Worm (Caenorhabditis elegans): ENCODE measurements around the gene lev-8.
A peak's percentile ranks its signal among the peaks of the same experiment; 100 is the strongest.

lev-8 gene

DNA sequence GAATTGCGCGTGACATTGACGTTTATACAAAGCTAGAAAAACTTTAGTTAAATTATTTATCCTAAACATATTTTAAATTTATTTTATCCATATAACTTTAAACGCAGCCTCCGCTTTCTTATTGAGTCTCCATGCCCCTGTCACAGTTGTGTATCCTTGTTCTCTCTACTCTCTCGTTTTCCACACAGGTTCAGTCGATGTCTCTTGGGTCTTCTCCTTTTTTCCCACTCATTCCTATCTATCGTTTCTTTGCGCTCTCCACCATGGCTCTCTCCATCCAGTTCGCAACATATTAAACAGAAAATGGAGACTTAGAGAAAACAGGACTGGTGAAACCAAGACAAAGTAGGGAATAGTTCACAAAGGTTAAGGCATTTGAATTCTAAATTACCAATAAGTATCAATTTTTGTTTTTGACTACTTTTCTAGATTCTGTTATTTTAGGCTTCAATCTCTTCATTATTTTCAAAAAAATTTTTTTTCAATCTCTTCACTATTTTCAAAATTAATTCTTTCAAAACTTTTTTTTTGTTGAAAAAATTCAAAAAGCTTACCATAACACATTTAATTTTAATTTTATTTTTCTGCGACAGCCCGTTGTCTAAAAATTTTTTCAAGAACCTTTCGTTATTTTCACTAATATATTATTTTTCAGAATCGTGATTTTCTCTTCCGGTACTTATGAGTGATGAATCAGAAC lies 38.5 kb upstream of the lev-8 start, which contains the start of gene sdc-2:
Gene sdc-2 (plus strand): TSS at position 650 of the 700 bp plus-strand sequence.
- peak; percentile 81 for TF ChIP-seq nhr-71 (tag; optimal IDR thresholded peaks at IDR 0.05)
- peak; percentile 66 for TF ChIP-seq blmp-1 (tag; optimal IDR thresholded peaks at IDR 0.05)
- TF ChIP-seq fkh-8 (tag; optimal IDR thresholded peaks at IDR 0.05): peak; percentile 63
- TF ChIP-seq aly-2 (tag; optimal IDR thresholded peaks at IDR 0.05): peak; percentile 29
- TF ChIP-seq hlh-4 (tag; optimal IDR thresholded peaks at IDR 0.05): no peak
- no peak for TF ChIP-seq lsy-2 (tag; optimal IDR thresholded peaks at IDR 0.05)
- TF ChIP-seq ama-1 (optimal IDR thresholded peaks at IDR 0.05): no peak
- no peak for TF ChIP-seq grh-1 (GFP tag; IDR thresholded peaks at IDR 0.05)
- TF ChIP-seq swsn-7 (tag; optimal IDR thresholded peaks at IDR 0.05): peak; percentile 68
- TF ChIP-seq fkh-4 (tag; optimal IDR thresholded peaks at IDR 0.05; ENCODE audit: borderline replicate concordance): no peak
- no peak for TF ChIP-seq nhr-84 (tag; optimal IDR thresholded peaks at IDR 0.05)
- TF ChIP-seq tbx-2 (tag; optimal IDR thresholded peaks at IDR 0.05): no peak
- TF ChIP-seq fkh-10 (GFP tag; optimal IDR thresholded peaks at IDR 0.05): peak; percentile 37
- no peak for TF ChIP-seq C34B4.2 (tag; optimal IDR thresholded peaks at IDR 0.05)
- TF ChIP-seq unc-62 (GFP tag; optimal IDR thresholded peaks at IDR 0.05): no peak
- no peak for TF ChIP-seq sup-37 (GFP tag; optimal IDR thresholded peaks at IDR 0.05)
- no peak for TF ChIP-seq ets-5 (GFP tag; IDR thresholded peaks at IDR 0.05)
- TF ChIP-seq Y116A8C.19 (tag; optimal IDR thresholded peaks at IDR 0.05; ENCODE audit: borderline replicate concordance): no peak
- peak in 1 of 2 experiments; percentile 68 for TF ChIP-seq mdl-1 (tag; optimal IDR thresholded peaks at IDR 0.05)
- TF ChIP-seq nhr-20 (tag; optimal IDR thresholded peaks at IDR 0.05): peak; percentile 78
- no peak for TF ChIP-seq pag-3 (tag; optimal IDR thresholded peaks at IDR 0.05; ENCODE audit: borderline replicate concordance, insufficient read depth)
- peak; percentile 75 for TF ChIP-seq dsc-1 (tag; optimal IDR thresholded peaks at IDR 0.05)
- TF ChIP-seq pax-3 (tag; optimal IDR thresholded peaks at IDR 0.05): no peak
- peak; percentile 82 for TF ChIP-seq nhr-47 (tag; optimal IDR thresholded peaks at IDR 0.05)
- peak; percentile 82 for TF ChIP-seq nhr-90 (tag; optimal IDR thresholded peaks at IDR 0.05; ENCODE audit: poor library complexity)
- peak; percentile 85 for TF ChIP-seq nhr-77 (tag; optimal IDR thresholded peaks at IDR 0.05)
- peak; percentile 87 for TF ChIP-seq snu-23 (GFP tag; optimal IDR thresholded peaks at IDR 0.05)
- peak; percentile 70 for TF ChIP-seq rnt-1 (tag; optimal IDR thresholded peaks at IDR 0.05)
- no peak for TF ChIP-seq lin-39 (tag; optimal IDR thresholded peaks at IDR 0.05)
- TF ChIP-seq zip-4 (GFP tag; optimal IDR thresholded peaks at IDR 0.05): no peak
- no peak for TF ChIP-seq nhr-12 (tag; optimal IDR thresholded peaks at IDR 0.05)
- TF ChIP-seq hpl-2 (GFP tag; optimal IDR thresholded peaks at IDR 0.05): no peak
- no peak for TF ChIP-seq aha-1 (tag; optimal IDR thresholded peaks at IDR 0.05)
- TF ChIP-seq ztf-4 (tag; optimal IDR thresholded peaks at IDR 0.05): peak; percentile 70
- no peak for TF ChIP-seq sox-4 (tag; optimal IDR thresholded peaks at IDR 0.05)
- TF ChIP-seq unc-98 (GFP tag; IDR thresholded peaks at IDR 0.05): no peak
- TF ChIP-seq alr-1 (tag; optimal IDR thresholded peaks at IDR 0.05; ENCODE audit: borderline replicate concordance): no peak
- TF ChIP-seq ceh-82 (tag; optimal IDR thresholded peaks at IDR 0.05): peak in 2 of 3 experiments; percentile 69 to 73
- no peak for TF ChIP-seq tlp-1 (tag; optimal IDR thresholded peaks at IDR 0.05)
- TF ChIP-seq xbp-1 (tag; optimal IDR thresholded peaks at IDR 0.05): peak; percentile 30
- no peak for TF ChIP-seq isw-1 (GFP tag; IDR thresholded peaks at IDR 0.05)
- TF ChIP-seq efl-3 (GFP tag; optimal IDR thresholded peaks at IDR 0.05): no peak
- no peak for TF ChIP-seq unc-30 (tag; optimal IDR thresholded peaks at IDR 0.05)
- peak; percentile 44 to 77 for TF ChIP-seq lin-35 (GFP tag; optimal IDR thresholded peaks at IDR 0.05)
- TF ChIP-seq jun-1 (tag; optimal IDR thresholded peaks at IDR 0.05): peak; percentile 76
- TF ChIP-seq mef-2 (tag; optimal IDR thresholded peaks at IDR 0.05): no peak
- TF ChIP-seq skn-1 (tag; optimal IDR thresholded peaks at IDR 0.05): peak; percentile 47
- no peak for TF ChIP-seq nhr-28 (tag; optimal IDR thresholded peaks at IDR 0.05)
- no peak for TF ChIP-seq C04F5.9 (tag; optimal IDR thresholded peaks at IDR 0.05)
- TF ChIP-seq fos-1 (tag; optimal IDR thresholded peaks at IDR 0.05): no peak
- no peak for TF ChIP-seq egl-27 (tag; optimal IDR thresholded peaks at IDR 0.05)
- TF ChIP-seq sptf-1 (tag; optimal IDR thresholded peaks at IDR 0.05): no peak
- no peak for TF ChIP-seq nhr-11 (tag; optimal IDR thresholded peaks at IDR 0.05)

All from whole organism, L1 larva.